Fruit fly (Drosophila melanogaster) whole organism, prepupa: Measurements from ENCODE around the gene CRIF.
A peak's percentile ranks its signal among the peaks of the same experiment; 100 is the strongest.

Source experiments
- CG10631 ChIP-seq: fragments of 200-800 bp; sonication (Bioruptor generic); optimal IDR thresholded peaks from 2 replicates; lab custom pipeline; 2016; ENCODE audit warnings: missing biosample characterization, missing genetic modification characterization
- CG10669 ChIP-seq: fragments of 200-800 bp; sonication (Bioruptor generic); optimal IDR thresholded peaks from 3 replicates; lab custom pipeline; 2018; ENCODE audit warnings: missing biosample characterization, mild to moderate bottlenecking, missing genetic modification characterization, moderate library complexity
- CG11762 ChIP-seq: fragments of 200-800 bp; sonication (Bioruptor generic); optimal IDR thresholded peaks from 3 replicates; lab custom pipeline; 2016; ENCODE audit warnings: missing biosample characterization, missing genetic modification characterization; ENCODE audit not compliant: insufficient read depth
- CG15336 ChIP-seq: fragments of 200-800 bp; sonication (Bioruptor generic); IDR thresholded peaks from 2 replicates; pipeline ENCODE4 v1.3.6; 2022; ENCODE audit warnings: missing biosample characterization, missing genetic modification characterization
- CG1621 ChIP-seq: fragments of 200-800 bp; sonication (Bioruptor generic); optimal IDR thresholded peaks from 3 replicates; lab custom pipeline; 2018; ENCODE audit warnings: missing biosample characterization, mild to moderate bottlenecking, missing genetic modification characterization
- CG32006 ChIP-seq: fragments of 200-800 bp; sonication (Bioruptor generic); optimal IDR thresholded peaks from 3 replicates; lab custom pipeline; 2017; ENCODE audit warnings: missing biosample characterization, mild to moderate bottlenecking, missing genetic modification characterization
- CG3919 ChIP-seq: fragments of 200-800 bp; sonication (Bioruptor generic); optimal IDR thresholded peaks from 3 replicates; lab custom pipeline; 2016; ENCODE audit warnings: missing biosample characterization, missing genetic modification characterization
- CG4318 ChIP-seq: fragments of 200-800 bp; sonication (Bioruptor generic); optimal IDR thresholded peaks from 3 replicates; lab custom pipeline; 2017; ENCODE audit warnings: missing biosample characterization, mild to moderate bottlenecking, missing genetic modification characterization
- CG6163 ChIP-seq: fragments of 200-800 bp; sonication (Bioruptor generic); IDR thresholded peaks from 3 replicates; pipeline ENCODE4 v1.3.6; 2022; ENCODE audit warnings: missing biosample characterization, missing genetic modification characterization
- CG6276 ChIP-seq: fragments of 200-800 bp; sonication (Bioruptor generic); optimal IDR thresholded peaks from 2 replicates; lab custom pipeline; 2017; ENCODE audit warnings: missing biosample characterization, mild to moderate bottlenecking, missing genetic modification characterization
- CG6792 ChIP-seq: fragments of 200-800 bp; sonication (Bioruptor generic); optimal IDR thresholded peaks from 3 replicates; lab custom pipeline; 2016; ENCODE audit warnings: missing biosample characterization, missing genetic modification characterization
- CG6808 ChIP-seq: fragments of 200-800 bp; sonication (Bioruptor generic); optimal IDR thresholded peaks from 3 replicates; lab custom pipeline; 2017; ENCODE audit warnings: missing biosample characterization, missing genetic modification characterization, mild to moderate bottlenecking, moderate library complexity, missing genetic modification reagents
- CG7368 ChIP-seq: fragments of 200-800 bp; sonication (Bioruptor generic); optimal IDR thresholded peaks from 3 replicates; lab custom pipeline; 2016; ENCODE audit warnings: missing biosample characterization, missing genetic modification characterization
- CG8119 ChIP-seq: fragments of 200-800 bp; sonication (Bioruptor generic); IDR thresholded peaks from 3 replicates; pipeline ENCODE4 v1.3.6; 2022; ENCODE audit warnings: missing biosample characterization, missing genetic modification characterization
- Eip75B ChIP-seq: fragments of 200-800 bp; sonication (Bioruptor generic); optimal IDR thresholded peaks from 3 replicates; lab custom pipeline; 2016; ENCODE audit warnings: missing biosample characterization, missing genetic modification characterization
- Eip78C ChIP-seq: fragments of 200-800 bp; sonication (Bioruptor generic); peaks from one replicate; lab custom pipeline; 2016; ENCODE audit warnings: missing biosample characterization, missing genetic modification characterization
- Eip93F ChIP-seq: fragments of 200-800 bp; sonication (Bioruptor generic); optimal IDR thresholded peaks from 2 replicates; lab custom pipeline; 2016; ENCODE audit warnings: missing biosample characterization, mild to moderate bottlenecking, missing genetic modification characterization
- Ets21C ChIP-seq: fragments of 200-800 bp; sonication (Bioruptor generic); optimal IDR thresholded peaks from 3 replicates; lab custom pipeline; 2016; ENCODE audit warnings: missing biosample characterization, missing genetic modification characterization
- Hr38 ChIP-seq: sonication (Bioruptor generic); optimal IDR thresholded peaks from 2 replicates; lab custom pipeline; 2016; ENCODE audit warnings: missing biosample characterization, missing genetic modification characterization
- Hr39 ChIP-seq: fragments of 200-800 bp; sonication (Bioruptor generic); optimal IDR thresholded peaks from 2 replicates; lab custom pipeline; 2016; ENCODE audit warnings: missing biosample characterization, missing genetic modification characterization
- Met ChIP-seq: fragments of 200-800 bp; sonication (Bioruptor generic); optimal IDR thresholded peaks from 3 replicates; lab custom pipeline; 2016; ENCODE audit warnings: missing biosample characterization, missing genetic modification characterization
- OdsH ChIP-seq: fragments of 200-800 bp; sonication (Bioruptor generic); optimal IDR thresholded peaks from 3 replicates; lab custom pipeline; 2016; ENCODE audit warnings: missing biosample characterization, missing genetic modification characterization
- Smox ChIP-seq: fragments of 200-800 bp; sonication (Bioruptor generic); optimal IDR thresholded peaks from 3 replicates; lab custom pipeline; 2016; ENCODE audit warnings: missing biosample characterization, missing genetic modification characterization
- Sox102F ChIP-seq: fragments of 200-800 bp; sonication (Bioruptor generic); optimal IDR thresholded peaks from 2 replicates; lab custom pipeline; 2016; ENCODE audit warnings: missing biosample characterization, mild to moderate bottlenecking, missing genetic modification characterization
- Sox14 ChIP-seq: fragments of 200-800 bp; sonication (Bioruptor generic); optimal IDR thresholded peaks from 3 replicates; lab custom pipeline; 2016; ENCODE audit warnings: missing biosample characterization, missing genetic modification characterization
- acj6 ChIP-seq: fragments of 200-800 bp; sonication (Bioruptor generic); optimal IDR thresholded peaks from 3 replicates; lab custom pipeline; 2016; ENCODE audit warnings: missing biosample characterization, missing genetic modification characterization
- cyc ChIP-seq: fragments of 200-800 bp; sonication (Bioruptor generic); optimal IDR thresholded peaks from 3 replicates; lab custom pipeline; 2016; ENCODE audit warnings: missing biosample characterization, missing genetic modification characterization
- dac ChIP-seq: fragments of 200-800 bp; sonication (Bioruptor generic); optimal IDR thresholded peaks from 2 replicates; lab custom pipeline; 2017; ENCODE audit warnings: missing biosample characterization, mild to moderate bottlenecking, missing genetic modification characterization
- dsx ChIP-seq: fragments of 200-800 bp; optimal IDR thresholded peaks from 3 replicates; lab custom pipeline; 2019; ENCODE audit warnings: missing biosample characterization, mild to moderate bottlenecking, missing genetic modification characterization, moderate library complexity; ENCODE audit not compliant: poor library complexity, severe bottlenecking
- esn ChIP-seq: fragments of 200-800 bp; sonication (Bioruptor generic); optimal IDR thresholded peaks from 2 replicates; lab custom pipeline; 2016; ENCODE audit warnings: missing biosample characterization, mild to moderate bottlenecking, missing genetic modification characterization, moderate library complexity
- fd59A ChIP-seq: fragments of 200-800 bp; sonication (Bioruptor generic); optimal IDR thresholded peaks from 2 replicates; lab custom pipeline; 2017; ENCODE audit warnings: missing biosample characterization, mild to moderate bottlenecking, missing genetic modification characterization, missing genetic modification reagents
- fd85E ChIP-seq: fragments of 200-800 bp; sonication (Bioruptor generic); optimal IDR thresholded peaks from 3 replicates; lab custom pipeline; 2016; ENCODE audit warnings: missing biosample characterization, missing genetic modification characterization
- pdm3 ChIP-seq: fragments of 200-800 bp; sonication (Bioruptor generic); optimal IDR thresholded peaks from 3 replicates; lab custom pipeline; 2016; ENCODE audit warnings: missing biosample characterization, missing genetic modification characterization
- salr ChIP-seq, 2 experiments: fragments of 200-800 bp; sonication (Bioruptor generic); optimal IDR thresholded peaks; 3 replicates each; lab custom pipeline; 2016 to 2018; ENCODE audit warnings: missing biosample characterization in 2 of 2, missing genetic modification characterization in 2 of 2, mild to moderate bottlenecking in 1 of 2
- spab ChIP-seq: fragments of 200-800 bp; sonication (Bioruptor generic); optimal IDR thresholded peaks from 2 replicates; lab custom pipeline; 2017; ENCODE audit warnings: missing biosample characterization, mild to moderate bottlenecking, missing genetic modification characterization, missing genetic modification reagents
- ss ChIP-seq, 2 experiments: fragments of 200-800 bp; sonication (Bioruptor generic); optimal IDR thresholded peaks; 2 replicates in 1 of 2; 3 replicates in 1 of 2; lab custom pipeline; 2017 to 2018; ENCODE audit warnings: mild to moderate bottlenecking in 2 of 2, missing biosample characterization in 2 of 2, missing genetic modification characterization in 2 of 2, moderate library complexity in 1 of 2
- svp ChIP-seq: fragments of 200-800 bp; sonication (Bioruptor generic); peaks from one replicate; lab custom pipeline; 2016; ENCODE audit warnings: missing biosample characterization, missing genetic modification characterization
- vri ChIP-seq: fragments of 200-800 bp; sonication (Bioruptor generic); optimal IDR thresholded peaks from 3 replicates; lab custom pipeline; 2016; ENCODE audit warnings: missing biosample characterization, mild to moderate bottlenecking, missing genetic modification characterization

The CRIF gene

DNA sequence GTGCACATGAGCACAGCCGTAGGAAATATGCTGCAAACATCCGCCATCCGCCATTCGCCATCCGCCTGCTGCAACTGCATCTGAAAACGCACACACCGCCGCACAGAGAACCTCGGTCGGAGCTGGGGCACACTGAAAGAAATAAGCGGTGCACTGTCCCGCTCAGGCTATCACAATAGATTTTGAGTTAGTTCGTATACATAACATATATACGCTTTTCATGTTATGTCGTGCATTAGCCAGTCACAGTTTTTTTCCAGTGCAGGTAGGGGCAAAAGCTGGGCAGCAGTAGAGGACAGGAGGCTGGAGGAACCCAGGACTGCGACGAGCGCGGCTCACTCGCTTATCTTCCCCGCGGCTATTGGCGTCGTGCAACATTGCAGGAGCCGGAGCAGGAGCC lies 25.7 kb upstream of the CRIF start (continued):
- TF ChIP-seq vri (GFP tag; lab: Kevin White, UChicago) (peak; percentile 46), Eip75B (GFP tag; lab: Kevin White, UChicago) (peak; percentile 59), CG6276 (GFP tag; lab: Kevin White, UChicago) (no peak), dsx (peak; percentile 54), CG10631 (GFP tag; lab: Kevin White, UChicago) (peak; percentile 55), cyc (GFP tag; lab: Kevin White, UChicago) (peak; percentile 71), CG1621 (tag; lab: Kevin White, UChicago) (peak; percentile 53), CG6792 (GFP tag; lab: Kevin White, UChicago) (peak; percentile 44), fd59A (GFP tag; lab: Kevin White, UChicago) (peak; percentile 54), dac (no peak), Sox14 (peak; percentile 64), CG4318 (GFP tag; lab: Kevin White, UChicago) (no peak), CG6808 (GFP tag; lab: Kevin White, UChicago) (peak; percentile 46), Ets21C (GFP tag; lab: Kevin White, UChicago) (peak; percentile 33), esn (peak; percentile 74), CG11762 (GFP tag; lab: Kevin White, UChicago) (peak; percentile 16), CG3919 (GFP tag; lab: Kevin White, UChicago) (peak; percentile 68), Eip93F (GFP tag; lab: Kevin White, UChicago) (no peak), Smox (GFP tag; lab: Kevin White, UChicago) (peak; percentile 51), Sox102F (GFP tag; lab: Kevin White, UChicago) (peak; percentile 67), fd85E (GFP tag; lab: Kevin White, UChicago) (no peak), CG10669 (GFP tag; lab: Kevin White, UChicago) (peak; percentile 51), Hr39 (GFP tag; lab: Kevin White, UChicago) (peak; percentile 66), Eip78C (peak; percentile 81), OdsH (GFP tag; lab: Kevin White, UChicago) (peak; percentile 48), CG6163 (GFP tag; lab: Robert Waterston, UW) (peak; percentile 72; the same call in 2 of the 3 replicates), salr (GFP tag; optimal IDR thresholded peaks at IDR 0.05; lab: Kevin White, UChicago) (peak in 1 of 2 experiments; percentile 37), spab (peak; percentile 47)

- peak in 1 of 2 experiments; percentile 53 for TF ChIP-seq ss (GFP tag; optimal IDR thresholded peaks at IDR 0.05; lab: Kevin White, UChicago)
- no peak for TF ChIP-seq CG6808 (GFP tag; lab: Kevin White, UChicago)
- TF ChIP-seq CG6792 (GFP tag; lab: Kevin White, UChicago): no peak
- TF ChIP-seq CG3919 (GFP tag; lab: Kevin White, UChicago): no peak
- peak; percentile 54 for TF ChIP-seq svp (GFP tag; lab: Kevin White, UChicago)
- no peak for TF ChIP-seq pdm3 (GFP tag; lab: Kevin White, UChicago)
- TF ChIP-seq CG6276 (GFP tag; lab: Kevin White, UChicago): no peak
- TF ChIP-seq Met (GFP tag; lab: Kevin White, UChicago): no peak
- TF ChIP-seq acj6 (GFP tag; lab: Kevin White, UChicago): no peak
- TF ChIP-seq Hr38 (GFP tag; lab: Kevin White, UChicago): no peak
- TF ChIP-seq Sox102F (GFP tag; lab: Kevin White, UChicago): no peak
- TF ChIP-seq CG15336: no peak
- no peak for TF ChIP-seq CG32006 (GFP tag; lab: Kevin White, UChicago)
- TF ChIP-seq salr (GFP tag; optimal IDR thresholded peaks at IDR 0.05; lab: Kevin White, UChicago): no peak
- TF ChIP-seq fd59A (GFP tag; lab: Kevin White, UChicago): no peak
- no peak for TF ChIP-seq CG6163 (GFP tag; lab: Robert Waterston, UW)
- TF ChIP-seq CG7368 (GFP tag; lab: Kevin White, UChicago): no peak
- no peak for TF ChIP-seq CG8119 (GFP tag; lab: Robert Waterston, UW)
Observed at dm6 chr3L:21591247-21591646, 22.5 kb upstream of the CRIF start.
